6 worm cellular contexts compared by ENCODE assay signal in genomic region chrV:6413057-6413456, ce11.
TF ChIP-seq lines count a peak whose summit lies in the region.

No protein-coding gene starts in this region.

TF ChIP-seq in whole organism, L1 larva, 84 proteins besides CTCF, POLR2A, EP300 and RAD21:
- TF ChIP-seq nhr-90 (tag; optimal IDR thresholded peaks at IDR 0.05; lab: Kevin White, UChicago; ENCODE audit: poor library complexity) (no peak), pqm-1 (tag; optimal IDR thresholded peaks at IDR 0.05; lab: Kevin White, UChicago) (no peak), nhr-11 (tag; optimal IDR thresholded peaks at IDR 0.05; lab: Kevin White, UChicago) (no peak), vab-15 (tag; optimal IDR thresholded peaks at IDR 0.05; lab: Kevin White, UChicago) (no peak), pag-3 (tag; optimal IDR thresholded peaks at IDR 0.05; lab: Kevin White, UChicago; ENCODE audit: borderline replicate concordance, insufficient read depth) (no peak), elt-2 (tag; optimal IDR thresholded peaks at IDR 0.05; lab: Kevin White, UChicago) (peak; percentile 96), lin-35 (GFP tag; optimal IDR thresholded peaks at IDR 0.05; lab: Kevin White, UChicago) (peak in 1 of 2 experiments; percentile 5)

TF ChIP-seq in whole organism, L2 larva, 48 proteins besides CTCF, POLR2A, EP300 and RAD21:
- no peak for TF ChIP-seq Y55F3AM.14 (GFP tag; optimal IDR thresholded peaks at IDR 0.05; lab: Kevin White, UChicago)
- peak; percentile 65 for TF ChIP-seq crh-2 (tag; optimal IDR thresholded peaks at IDR 0.05; lab: Kevin White, UChicago)
- TF ChIP-seq lin-13 (GFP tag; optimal IDR thresholded peaks at IDR 0.05; lab: Kevin White, UChicago) = no peak
- TF ChIP-seq snpc-4 (tag; optimal IDR thresholded peaks at IDR 0.05; lab: Kevin White, UChicago) = no peak
- peak; percentile 20 for TF ChIP-seq sma-9 (GFP tag; optimal IDR thresholded peaks at IDR 0.05; lab: Kevin White, UChicago)
- no peak for TF ChIP-seq sma-9 (tag; optimal IDR thresholded peaks at IDR 0.05; lab: Kevin White, UChicago)
- TF ChIP-seq nhr-237 (tag; optimal IDR thresholded peaks at IDR 0.05; lab: Kevin White, UChicago) = no peak
- no peak for TF ChIP-seq blmp-1 (tag; optimal IDR thresholded peaks at IDR 0.05; lab: Kevin White, UChicago; ENCODE audit: insufficient read depth)
- TF ChIP-seq fos-1 (tag; optimal IDR thresholded peaks at IDR 0.05; lab: Kevin White, UChicago) = peak; percentile 60
- TF ChIP-seq gmeb-1 (tag; optimal IDR thresholded peaks at IDR 0.05; lab: Kevin White, UChicago) = peak; percentile 31
- TF ChIP-seq F13H6.1 (tag; optimal IDR thresholded peaks at IDR 0.05; lab: Kevin White, UChicago) = peak; percentile 30
- no peak for TF ChIP-seq egl-27 (tag; optimal IDR thresholded peaks at IDR 0.05; lab: Kevin White, UChicago)

TF ChIP-seq in whole organism, L3 larva, 47 proteins besides CTCF, POLR2A, EP300 and RAD21 (continues in another document):
- TF ChIP-seq pqm-1 (tag; optimal IDR thresholded peaks at IDR 0.05; lab: Kevin White, UChicago) (peak; percentile 88), ceh-9 (tag; optimal IDR thresholded peaks at IDR 0.05; lab: Kevin White, UChicago) (no peak), nhr-11 (tag; optimal IDR thresholded peaks at IDR 0.05; lab: Kevin White, UChicago) (no peak), nhr-237 (tag; optimal IDR thresholded peaks at IDR 0.05; lab: Kevin White, UChicago) (no peak), ztf-11 (tag; optimal IDR thresholded peaks at IDR 0.05; lab: Kevin White, UChicago) (no peak), R02D3.7 (tag; optimal IDR thresholded peaks at IDR 0.05; lab: Kevin White, UChicago) (no peak), ZK546.5 (tag; optimal IDR thresholded peaks at IDR 0.05; lab: Kevin White, UChicago) (no peak), nhr-25 (tag; optimal IDR thresholded peaks at IDR 0.05; lab: Kevin White, UChicago) (no peak), nhr-23 (tag; optimal IDR thresholded peaks at IDR 0.05; lab: Kevin White, UChicago) (no peak), hmg-11 (tag; optimal IDR thresholded peaks at IDR 0.05; lab: Kevin White, UChicago) (no peak), egl-5 (tag; optimal IDR thresholded peaks at IDR 0.05; lab: Kevin White, UChicago) (no peak), mml-1 (tag; optimal IDR thresholded peaks at IDR 0.05; lab: Kevin White, UChicago) (no peak), pha-4 (tag; optimal IDR thresholded peaks at IDR 0.05; lab: Kevin White, UChicago) (no peak), elt-2 (tag; optimal IDR thresholded peaks at IDR 0.05; lab: Kevin White, UChicago) (peak; percentile 99), nhr-67 (tag; optimal IDR thresholded peaks at IDR 0.05; lab: Kevin White, UChicago) (no peak), ceh-16 (tag; optimal IDR thresholded peaks at IDR 0.05; lab: Kevin White, UChicago) (no peak), ztf-4 (tag; optimal IDR thresholded peaks at IDR 0.05; lab: Kevin White, UChicago) (no peak), lin-39 (tag; optimal IDR thresholded peaks at IDR 0.05; lab: Kevin White, UChicago) (no peak), fkh-10 (GFP tag; optimal IDR thresholded peaks at IDR 0.05; lab: Kevin White, UChicago) (no peak), nhr-12 (tag; optimal IDR thresholded peaks at IDR 0.05; lab: Kevin White, UChicago) (no peak)

TF ChIP-seq in whole organism, L4 larva, 104 proteins besides CTCF, POLR2A, EP300 and RAD21 (continues in another document):
- no peak for TF ChIP-seq lin-29 (GFP tag; IDR thresholded peaks at IDR 0.05; lab: Robert Waterston, UW)
- no peak for TF ChIP-seq sdz-12 (GFP tag; optimal IDR thresholded peaks at IDR 0.05; lab: Kevin White, UChicago)
- peak; percentile 90 for TF ChIP-seq dmd-6 (GFP tag; IDR thresholded peaks at IDR 0.05; lab: Robert Waterston, UW)
- TF ChIP-seq nhr-77 (tag; optimal IDR thresholded peaks at IDR 0.05; lab: Kevin White, UChicago) = no peak
- TF ChIP-seq saeg-2 (GFP tag; IDR thresholded peaks at IDR 0.05; lab: Robert Waterston, UW) = no peak
- no peak for TF ChIP-seq set-16 (GFP tag; IDR thresholded peaks at IDR 0.05; lab: Robert Waterston, UW)
- no peak for TF ChIP-seq mes-2 (tag; optimal IDR thresholded peaks at IDR 0.05; lab: Kevin White, UChicago; ENCODE audit: poor library complexity, severe bottlenecking)
- TF ChIP-seq php-3 (GFP tag; IDR thresholded peaks at IDR 0.05; lab: Robert Waterston, UW) = peak; percentile 70; the same call in 1 of the 2 replicates
- peak in 1 of 2 experiments; percentile 46 for TF ChIP-seq mdl-1 (tag; optimal IDR thresholded peaks at IDR 0.05; lab: Kevin White, UChicago)
- peak; percentile 57 for TF ChIP-seq mxl-3 (GFP tag; optimal IDR thresholded peaks at IDR 0.05; lab: Kevin White, UChicago)
- no peak for TF ChIP-seq Y105C5A.15 (GFP tag; IDR thresholded peaks at IDR 0.05; lab: Robert Waterston, UW)
- peak; percentile 71 for TF ChIP-seq nhr-48 (tag; optimal IDR thresholded peaks at IDR 0.05; lab: Kevin White, UChicago)
- TF ChIP-seq lin-1 (GFP tag; IDR thresholded peaks at IDR 0.05; lab: Robert Waterston, UW) = peak; percentile 78
- TF ChIP-seq T20F7.1 (GFP tag; optimal IDR thresholded peaks at IDR 0.05; lab: Kevin White, UChicago) = peak; percentile 35
- no peak for TF ChIP-seq lin-39 (tag; optimal IDR thresholded peaks at IDR 0.05; lab: Kevin White, UChicago)
- no peak for TF ChIP-seq zag-1 (tag; optimal IDR thresholded peaks at IDR 0.05; lab: Kevin White, UChicago)
- peak; percentile 72 for TF ChIP-seq nhr-102 (tag; optimal IDR thresholded peaks at IDR 0.05; lab: Kevin White, UChicago)
- TF ChIP-seq lin-15B (tag; optimal IDR thresholded peaks at IDR 0.05; lab: Kevin White, UChicago) = no peak
- peak; percentile 97 for TF ChIP-seq pqm-1 (tag; optimal IDR thresholded peaks at IDR 0.05; lab: Kevin White, UChicago)
- no peak for TF ChIP-seq spr-1 (tag; optimal IDR thresholded peaks at IDR 0.05; lab: Kevin White, UChicago)

TF ChIP-seq in whole organism, late embryonic, 69 proteins besides CTCF, POLR2A, EP300 and RAD21:
- TF ChIP-seq elt-2 (tag; optimal IDR thresholded peaks at IDR 0.05; lab: Kevin White, UChicago) (peak; percentile 54), ahr-1 (tag; optimal IDR thresholded peaks at IDR 0.05; lab: Kevin White, UChicago) (no peak)

TF ChIP-seq in whole organism, young adult, 124 proteins besides CTCF, POLR2A, EP300 and RAD21:
- TF ChIP-seq dpl-1 (GFP tag; optimal IDR thresholded peaks at IDR 0.05; lab: Kevin White, UChicago) (no peak), madf-10 (tag; optimal IDR thresholded peaks at IDR 0.05; lab: Kevin White, UChicago) (no peak), lsl-1 (GFP tag; optimal IDR thresholded peaks at IDR 0.05; lab: Kevin White, UChicago) (no peak), dpff-1 (tag; optimal IDR thresholded peaks at IDR 0.05; lab: Kevin White, UChicago) (no peak), hmg-20 (GFP tag; IDR thresholded peaks at IDR 0.05; lab: Robert Waterston, UW) (no peak), nhr-27 (tag; optimal IDR thresholded peaks at IDR 0.05; lab: Kevin White, UChicago) (no peak), mxl-1 (tag; optimal IDR thresholded peaks at IDR 0.05; lab: Kevin White, UChicago) (no peak), nhr-80 (tag; optimal IDR thresholded peaks at IDR 0.05; lab: Kevin White, UChicago) (peak; percentile 96), B0261.1 (tag; optimal IDR thresholded peaks at IDR 0.05; lab: Kevin White, UChicago) (no peak), ets-4 (GFP tag; optimal IDR thresholded peaks at IDR 0.05; lab: Kevin White, UChicago) (peak; percentile 94), rpc-1 (optimal IDR thresholded peaks at IDR 0.05; lab: Kevin White, UChicago) (no peak), rpc-1 (tag; optimal IDR thresholded peaks at IDR 0.05; lab: Kevin White, UChicago) (no peak), let-607 (tag; optimal IDR thresholded peaks at IDR 0.05; lab: Kevin White, UChicago) (peak; percentile 78 to 82), egl-44 (GFP tag; IDR thresholded peaks at IDR 0.05; lab: Robert Waterston, UW) (peak; percentile 46; the same call in 1 of the 2 replicates), F39B2.1 (GFP tag; IDR thresholded peaks at IDR 0.05; lab: Robert Waterston, UW) (no peak), ztf-22 (GFP tag; optimal IDR thresholded peaks at IDR 0.05; lab: Kevin White, UChicago) (peak; percentile 51), atf-7 (tag; optimal IDR thresholded peaks at IDR 0.05; lab: Kevin White, UChicago) (peak; percentile 69), chd-7 (tag; optimal IDR thresholded peaks at IDR 0.05; lab: Kevin White, UChicago) (peak; percentile 14), F22D6.2 (tag; optimal IDR thresholded peaks at IDR 0.05; lab: Kevin White, UChicago) (no peak), sdz-38 (tag; optimal IDR thresholded peaks at IDR 0.05; lab: Kevin White, UChicago) (no peak), unc-130 (GFP tag; optimal IDR thresholded peaks at IDR 0.05; lab: Kevin White, UChicago) (no peak), unc-62 (GFP tag; optimal IDR thresholded peaks at IDR 0.05; lab: Kevin White, UChicago) (no peak), dox-1 (GFP tag; IDR thresholded peaks at IDR 0.05; lab: Robert Waterston, UW) (peak; percentile 51; the same call in 1 of the 2 replicates), him-1 (tag; optimal IDR thresholded peaks at IDR 0.05; lab: Kevin White, UChicago) (no peak), gei-17 (GFP tag; optimal IDR thresholded peaks at IDR 0.05; lab: Kevin White, UChicago) (no peak)
TF ChIP-seq in whole organism, young adult: peak in this region for 8.
